Worm (Caenorhabditis elegans) whole organism, L4 larva: Measurements from ENCODE around the gene F46H5.4.
A peak's percentile ranks its signal among the peaks of the same experiment; 100 is the strongest.

Experiments
- F10B5.3 ChIP-seq: sonication (generic microtip); optimal IDR thresholded peaks from 2 replicates; lab custom pipeline; 2016; ENCODE audit warnings: mild to moderate bottlenecking, missing genetic modification characterization, missing compliant biosample characterization
- F37D6.2 ChIP-seq: sonication (generic microtip); optimal IDR thresholded peaks from 2 replicates; lab custom pipeline; 2016; ENCODE audit warnings: mild to moderate bottlenecking, missing genetic modification characterization, missing compliant biosample characterization
- F44E2.7 ChIP-seq: fragments of 200-800 bp; sonication (Bioruptor generic); IDR thresholded peaks from 2 replicates; pipeline ENCODE4 v2.1.2; 2022; ENCODE audit warnings: missing genetic modification characterization, missing compliant biosample characterization
- T20F7.1 ChIP-seq: fragments of 200-800 bp; sonication (Bioruptor generic); optimal IDR thresholded peaks from 2 replicates; lab custom pipeline; 2018; ENCODE audit warnings: mild to moderate bottlenecking, missing genetic modification characterization, missing compliant biosample characterization
- Y75B8A.6 ChIP-seq: fragments of 200-800 bp; sonication (Bioruptor generic); IDR thresholded peaks from 2 replicates; pipeline ENCODE4 v1.3.6; 2022; ENCODE audit warnings: missing genetic modification reagents, missing genetic modification characterization, missing compliant biosample characterization
- ZK546.5 ChIP-seq, 2 experiments: sonication (generic microtip); optimal IDR thresholded peaks; 2 replicates each; lab custom pipeline; 2017; ENCODE audit warnings: missing biosample characterization in 2 of 2, missing genetic modification characterization in 2 of 2
- aha-1 ChIP-seq: fragments of 150-350 bp; peaks from one replicate; lab custom pipeline; 2014; ENCODE audit warnings: missing biosample characterization, missing genetic modification characterization
- arid-1 ChIP-seq: fragments of 200-800 bp; sonication (Bioruptor generic); conservative IDR thresholded peaks from 2 replicates; pipeline ENCODE4 v1.3.6; 2022; ENCODE audit warnings: missing genetic modification reagents, missing genetic modification characterization, missing compliant biosample characterization
- attf-4 ChIP-seq: sonication (generic microtip); optimal IDR thresholded peaks from 3 replicates; lab custom pipeline; 2017; ENCODE audit warnings: missing biosample characterization, missing genetic modification characterization
- ceh-20 ChIP-seq: fragments of 200-800 bp; sonication (Bioruptor generic); IDR thresholded peaks from 2 replicates; pipeline ENCODE4 v1.3.6; 2022; ENCODE audit warnings: missing genetic modification reagents, missing genetic modification characterization, missing compliant biosample characterization
- ceh-44 ChIP-seq: fragments of 200-800 bp; sonication (Bioruptor generic); IDR thresholded peaks from 2 replicates; pipeline ENCODE4 v1.3.6; 2022; ENCODE audit warnings: missing genetic modification reagents, missing genetic modification characterization, missing compliant biosample characterization
- cey-2 ChIP-seq: sonication (generic microtip); optimal IDR thresholded peaks from 3 replicates; lab custom pipeline; 2017; ENCODE audit warnings: missing genetic modification characterization, mild to moderate bottlenecking, missing compliant biosample characterization, antibody characterized with exemption, borderline replicate concordance; ENCODE audit not compliant: insufficient read depth
- daf-12 ChIP-seq: fragments of 150-350 bp; optimal IDR thresholded peaks from 2 replicates; lab custom pipeline; 2014; ENCODE audit warnings: missing biosample characterization, missing genetic modification reagents, missing genetic modification characterization
- daf-19 ChIP-seq: fragments of 200-800 bp; sonication (Bioruptor generic); conservative IDR thresholded peaks from 2 replicates; pipeline ENCODE4 v1.3.6; 2022; ENCODE audit warnings: missing genetic modification characterization, missing compliant biosample characterization
- dmd-6 ChIP-seq: fragments of 200-800 bp; sonication (Bioruptor generic); IDR thresholded peaks from 2 replicates; pipeline ENCODE4 v1.3.6; 2022; ENCODE audit warnings: missing genetic modification reagents, missing genetic modification characterization, missing compliant biosample characterization
- dpl-1 ChIP-seq: fragments of 150-350 bp; optimal IDR thresholded peaks from 2 replicates; lab custom pipeline; 2014; ENCODE audit warnings: missing biosample characterization, missing genetic modification reagents, missing genetic modification characterization
- hif-1 ChIP-seq, 2 experiments: sonication (generic microtip); optimal IDR thresholded peaks; 2 replicates each; lab custom pipeline; 2016 to 2017; ENCODE audit warnings: missing compliant biosample characterization in 2 of 2, missing genetic modification characterization in 2 of 2, missing genetic modification reagents in 2 of 2, missing genotype in 2 of 2, mild to moderate bottlenecking in 1 of 2
- hlh-30 ChIP-seq: sonication (generic microtip); optimal IDR thresholded peaks from 2 replicates; lab custom pipeline; 2017; ENCODE audit warnings: antibody characterized with exemption, mild to moderate bottlenecking, missing genetic modification characterization, missing compliant biosample characterization; ENCODE audit not compliant: insufficient read depth
- jun-1 ChIP-seq: fragments of 150-350 bp; optimal IDR thresholded peaks from 2 replicates; lab custom pipeline; 2014; ENCODE audit warnings: missing biosample characterization, missing genetic modification reagents, missing genetic modification characterization
- lin-13 ChIP-seq: fragments of 150-350 bp; optimal IDR thresholded peaks from 2 replicates; lab custom pipeline; 2014; ENCODE audit warnings: missing biosample characterization, missing genetic modification reagents, missing genetic modification characterization
- lin-15B ChIP-seq: fragments of 150-350 bp; sonication (generic microtip); optimal IDR thresholded peaks from 3 replicates; lab custom pipeline; 2014; ENCODE audit warnings: missing biosample characterization, missing genetic modification characterization
- lin-39 ChIP-seq: fragments of 150-350 bp; optimal IDR thresholded peaks from 2 replicates; lab custom pipeline; 2014; ENCODE audit warnings: missing biosample characterization, missing genetic modification reagents, missing genetic modification characterization
- madf-9 ChIP-seq: fragments of 200-800 bp; sonication (Bioruptor generic); conservative IDR thresholded peaks from 2 replicates; pipeline ENCODE4 v1.3.6; 2022; ENCODE audit warnings: missing genetic modification reagents, missing genetic modification characterization, missing compliant biosample characterization
- mdl-1 ChIP-seq, 2 experiments: fragments of 150-350 bp in 1 of 2; sonication (generic microtip) in 1 of 2; optimal IDR thresholded peaks; 2 replicates each; lab custom pipeline; 2014 to 2017; ENCODE audit warnings: missing biosample characterization in 2 of 2, missing genetic modification characterization in 2 of 2
- mdt-29 ChIP-seq: fragments of 200-800 bp; sonication (Bioruptor generic); IDR thresholded peaks from 2 replicates; pipeline ENCODE4 v1.3.6; 2022; ENCODE audit warnings: missing genetic modification reagents, missing genetic modification characterization, missing compliant biosample characterization
- mes-2 ChIP-seq: sonication (generic microtip); optimal IDR thresholded peaks from 2 replicates; lab custom pipeline; 2016; ENCODE audit warnings: missing genotype, mild to moderate bottlenecking, missing genetic modification characterization, missing compliant biosample characterization; ENCODE audit not compliant: poor library complexity, severe bottlenecking
- nhr-102 ChIP-seq: sonication (generic microtip); optimal IDR thresholded peaks from 2 replicates; lab custom pipeline; 2016; ENCODE audit warnings: mild to moderate bottlenecking, missing genetic modification characterization, moderate library complexity, missing compliant biosample characterization
- nhr-237 ChIP-seq: sonication (generic microtip); optimal IDR thresholded peaks from 2 replicates; lab custom pipeline; 2017; ENCODE audit warnings: missing biosample characterization, missing genetic modification characterization
- nhr-25 ChIP-seq: sonication (generic microtip); optimal IDR thresholded peaks from 2 replicates; lab custom pipeline; 2017; ENCODE audit warnings: missing genetic modification characterization, mild to moderate bottlenecking, missing compliant biosample characterization, antibody characterized with exemption, moderate library complexity, borderline replicate concordance; ENCODE audit not compliant: insufficient read depth
- nhr-28 ChIP-seq: fragments of 150-350 bp; optimal IDR thresholded peaks from 2 replicates; lab custom pipeline; 2014; ENCODE audit warnings: missing biosample characterization, missing genetic modification characterization
- nhr-41 ChIP-seq: fragments of 200-800 bp; sonication (Bioruptor generic); IDR thresholded peaks from 2 replicates; pipeline ENCODE4 v1.3.6; 2022; ENCODE audit warnings: missing genetic modification reagents, missing genetic modification characterization, missing compliant biosample characterization
- nhr-42 ChIP-seq: fragments of 200-800 bp; sonication (Bioruptor generic); IDR thresholded peaks from 2 replicates; pipeline ENCODE4 v1.3.6; 2022; ENCODE audit warnings: missing genetic modification characterization, missing compliant biosample characterization
- nhr-48 ChIP-seq: sonication (generic microtip); optimal IDR thresholded peaks from 2 replicates; lab custom pipeline; 2016; ENCODE audit warnings: mild to moderate bottlenecking, missing genetic modification characterization, missing compliant biosample characterization
- nhr-76 ChIP-seq: fragments of 150-350 bp; optimal IDR thresholded peaks from 2 replicates; lab custom pipeline; 2014; ENCODE audit warnings: missing biosample characterization, missing genetic modification characterization
- pha-4 ChIP-seq, 2 experiments: fragments of 150-350 bp in 1 of 2; fragments of 200-800 bp in 1 of 2; sonication (Bioruptor generic) in 1 of 2; IDR thresholded peaks in 1 of 2; optimal IDR thresholded peaks in 1 of 2; 2 replicates each; pipeline versions ENCODE4 v1.3.6 to Lab custom; 2014 to 2022; ENCODE audit warnings: missing genetic modification characterization in 2 of 2, missing genetic modification reagents in 2 of 2, missing biosample characterization in 1 of 2, missing compliant biosample characterization in 1 of 2
- php-3 ChIP-seq: fragments of 200-800 bp; sonication (Bioruptor generic); IDR thresholded peaks from 2 replicates; pipeline ENCODE4 v1.3.6; 2022; ENCODE audit warnings: missing genetic modification reagents, missing genetic modification characterization, missing compliant biosample characterization
- saeg-2 ChIP-seq: fragments of 200-800 bp; sonication (Bioruptor generic); IDR thresholded peaks from 2 replicates; pipeline ENCODE4 v1.3.6; 2022; ENCODE audit warnings: missing genetic modification reagents, missing genetic modification characterization, missing compliant biosample characterization
- sdz-12 ChIP-seq: fragments of 200-800 bp; sonication (Bioruptor generic); optimal IDR thresholded peaks from 2 replicates; lab custom pipeline; 2018; ENCODE audit warnings: mild to moderate bottlenecking, missing genetic modification characterization, missing compliant biosample characterization
- set-16 ChIP-seq: fragments of 200-800 bp; sonication (Bioruptor generic); IDR thresholded peaks from 2 replicates; pipeline ENCODE4 v1.3.6; 2022; ENCODE audit warnings: missing genetic modification reagents, missing genetic modification characterization, missing compliant biosample characterization
- spr-1 ChIP-seq: sonication (generic microtip); optimal IDR thresholded peaks from 2 replicates; lab custom pipeline; 2016; ENCODE audit warnings: mild to moderate bottlenecking, missing genetic modification characterization, missing compliant biosample characterization
- tag-97 ChIP-seq: fragments of 200-800 bp; sonication (Bioruptor generic); IDR thresholded peaks from 2 replicates; pipeline ENCODE4 v1.3.6; 2022; ENCODE audit warnings: missing genetic modification characterization, missing compliant biosample characterization
- tra-1 ChIP-seq: fragments of 200-800 bp; sonication (Bioruptor generic); IDR thresholded peaks from 2 replicates; pipeline ENCODE4 v1.3.6; 2022; ENCODE audit warnings: missing genetic modification reagents, missing genetic modification characterization, missing compliant biosample characterization
- unc-62 ChIP-seq, 3 experiments: fragments of 150-350 bp in 1 of 3; sonication (generic microtip); optimal IDR thresholded peaks in 2 of 3; peaks in 1 of 3; 1 replicate in 1 of 3; 2 replicates in 2 of 3; lab custom pipeline; 2014 to 2017; ENCODE audit warnings: missing biosample characterization in 3 of 3, missing genetic modification characterization in 3 of 3, missing genetic modification reagents in 3 of 3, missing genotype in 1 of 3
- vab-7 ChIP-seq: fragments of 200-800 bp; sonication (Bioruptor generic); IDR thresholded peaks from 2 replicates; pipeline ENCODE4 v1.3.6; 2022; ENCODE audit warnings: missing genetic modification reagents, missing genetic modification characterization, missing compliant biosample characterization
- zfp-3 ChIP-seq: fragments of 200-800 bp; sonication (Bioruptor generic); conservative IDR thresholded peaks from 2 replicates; pipeline ENCODE4 v1.3.6; 2022; ENCODE audit warnings: missing genetic modification reagents, missing genetic modification characterization, missing compliant biosample characterization
- zip-2 ChIP-seq: fragments of 150-350 bp; optimal IDR thresholded peaks from 2 replicates; lab custom pipeline; 2014; ENCODE audit warnings: missing biosample characterization, missing genetic modification characterization
- ztf-7 ChIP-seq: fragments of 150-350 bp; optimal IDR thresholded peaks from 2 replicates; lab custom pipeline; 2014; ENCODE audit warnings: missing biosample characterization, missing genetic modification characterization

The F46H5.4 gene

ce11 chrX:7264591-7265306, 10.3 kb upstream of the F46H5.4 start (continued):
- TF ChIP-seq dpl-1 (peak; percentile 66), mes-2 (tag; lab: Kevin White, UChicago) (peak; percentile 91), ztf-7 (tag; lab: Kevin White, UChicago) (no peak), aha-1 (peak; percentile 100), vab-7 (GFP tag; lab: Robert Waterston, UW) (peak; percentile 65), lin-39 (tag; lab: Kevin White, UChicago) (no peak), F44E2.7 (GFP tag; lab: Robert Waterston, UW) (no peak), zfp-3 (GFP tag; lab: Robert Waterston, UW) (peak; percentile 77), daf-19 (GFP tag; lab: Robert Waterston, UW) (no peak), arid-1 (GFP tag; lab: Robert Waterston, UW) (peak; percentile 85), nhr-76 (tag; lab: Kevin White, UChicago) (no peak), madf-9 (GFP tag; lab: Robert Waterston, UW) (peak; percentile 68; the same call in 1 of the 2 replicates), F10B5.3 (peak; percentile 28), hif-1 (tag; optimal IDR thresholded peaks at IDR 0.05; lab: Kevin White, UChicago) (peak in 1 of 2 experiments; percentile 77), hlh-30 (tag; lab: Kevin White, UChicago) (peak; percentile 81), ceh-20 (GFP tag; lab: Robert Waterston, UW) (peak; percentile 91), nhr-102 (tag; lab: Kevin White, UChicago) (peak; percentile 71), zip-2 (tag; lab: Kevin White, UChicago) (peak; percentile 57), nhr-237 (tag; lab: Kevin White, UChicago) (no peak), php-3 (GFP tag; lab: Robert Waterston, UW) (0 out of 2 replicates have a peak, but pooled peaks have one; percentile 52), spr-1 (tag; lab: Kevin White, UChicago) (peak; percentile 83), cey-2 (no peak), nhr-25 (tag; lab: Kevin White, UChicago) (peak; percentile 98), mdt-29 (GFP tag; lab: Robert Waterston, UW) (0 out of 2 replicates have a peak, but pooled peaks have one; percentile 26), attf-4 (tag; lab: Kevin White, UChicago) (peak; percentile 21), nhr-41 (GFP tag; lab: Robert Waterston, UW) (peak; percentile 85), ceh-44 (GFP tag; lab: Robert Waterston, UW) (no peak), set-16 (GFP tag; lab: Robert Waterston, UW) (peak; percentile 88), lin-13 (GFP tag; lab: Kevin White, UChicago) (peak; percentile 90), lin-15B (tag; lab: Kevin White, UChicago) (no peak), ZK546.5 (tag; optimal IDR thresholded peaks at IDR 0.05; lab: Kevin White, UChicago) (no peak), nhr-42 (GFP tag; lab: Robert Waterston, UW) (0 out of 2 replicates have a peak, but pooled peaks have one; percentile 56), tra-1 (peak; percentile 60; the same call in 1 of the 2 replicates), nhr-28 (peak; percentile 91), Y75B8A.6 (GFP tag; lab: Robert Waterston, UW) (no peak), unc-62 (GFP tag; optimal IDR thresholded peaks at IDR 0.05 in 1 of 2; lab: Kevin White, UChicago) (peak in 1 of 2 experiments; percentile 98), unc-62 (tag; optimal IDR thresholded peaks at IDR 0.05; lab: Kevin White, UChicago) (no peak), sdz-12 (GFP tag; lab: Kevin White, UChicago) (no peak), jun-1 (peak; percentile 61), mdl-1 (tag; optimal IDR thresholded peaks at IDR 0.05; lab: Kevin White, UChicago) (peak; percentile 19 to 76), F37D6.2 (peak; percentile 78), saeg-2 (GFP tag; lab: Robert Waterston, UW) (peak; percentile 55; the same call in 1 of the 2 replicates), pha-4 (GFP tag; IDR thresholded peaks at IDR 0.05; lab: Robert Waterston, UW) (no peak), pha-4 (tag; optimal IDR thresholded peaks at IDR 0.05; lab: Kevin White, UChicago) (no peak), dmd-6 (GFP tag; lab: Robert Waterston, UW) (peak; percentile 88), tag-97 (GFP tag; lab: Robert Waterston, UW) (no peak), nhr-48 (peak; percentile 84), T20F7.1 (GFP tag; lab: Kevin White, UChicago) (no peak), daf-12 (no peak)
